Comparison of ENCODE assay signal across 3 fruit fly cellular contexts in genomic region chr3L:2545077-2545453, dm6.
TF ChIP-seq lines count a peak whose summit lies in the region.

No protein-coding gene starts in this region.

- TF ChIP-seq CTCF in whole organism, embryonic (GFP tag; optimal IDR thresholded peaks at IDR 0.05; lab: Kevin White, UChicago), result no peak

TF ChIP-seq in whole organism, embryonic, 481 proteins besides CTCF, POLR2A, EP300 and RAD21:
- TF ChIP-seq Drgx (GFP tag; IDR thresholded peaks at IDR 0.05; lab: Robert Waterston, UW), result 0 out of 2 replicates have a peak, but pooled peaks have one; percentile 6
- no peak for TF ChIP-seq cato (GFP tag; optimal IDR thresholded peaks at IDR 0.05; lab: Kevin White, UChicago; ENCODE audit: borderline replicate concordance)

TF ChIP-seq in whole organism, prepupa, 60 proteins besides CTCF, POLR2A, EP300 and RAD21:
- TF ChIP-seq pdm3 (GFP tag; optimal IDR thresholded peaks at IDR 0.05; lab: Kevin White, UChicago), result no peak
- no peak for TF ChIP-seq Lpt (GFP tag; optimal IDR thresholded peaks at IDR 0.05; lab: Kevin White, UChicago)
- TF ChIP-seq eg (GFP tag; IDR thresholded peaks at IDR 0.05; lab: Robert Waterston, UW), result 0 out of 3 replicates have a peak, but pooled peaks have one; percentile 14
- TF ChIP-seq ss (GFP tag; optimal IDR thresholded peaks at IDR 0.05; lab: Kevin White, UChicago), result no peak
- TF ChIP-seq CG3919 (GFP tag; optimal IDR thresholded peaks at IDR 0.05; lab: Kevin White, UChicago), result peak; percentile 7
- no peak for TF ChIP-seq Ets96B (tag; optimal IDR thresholded peaks at IDR 0.05; lab: Kevin White, UChicago)
- TF ChIP-seq Hr4 (GFP tag; optimal IDR thresholded peaks at IDR 0.05; lab: Kevin White, UChicago), result no peak
- peak; percentile 53; the same call in 2 of the 3 replicates for TF ChIP-seq CG6163 (GFP tag; IDR thresholded peaks at IDR 0.05; lab: Robert Waterston, UW)
- peak; percentile 17; the same call in 1 of the 3 replicates for TF ChIP-seq CG8119 (GFP tag; IDR thresholded peaks at IDR 0.05; lab: Robert Waterston, UW)
- peak; percentile 64 for TF ChIP-seq Eip78C (GFP tag; lab: Kevin White, UChicago)

TF ChIP-seq in whole organism, pupa, 21 proteins besides CTCF, POLR2A, EP300 and RAD21:
- TF ChIP-seq CG8301 (tag; optimal IDR thresholded peaks at IDR 0.05; lab: Kevin White, UChicago) (peak; percentile 35), CG9948 (tag; optimal IDR thresholded peaks at IDR 0.05; lab: Kevin White, UChicago) (peak; percentile 5), CG12605 (GFP tag; IDR thresholded peaks at IDR 0.05; lab: Robert Waterston, UW) (peak; percentile 9; the same call in 1 of the 2 replicates), CG34367 (tag; optimal IDR thresholded peaks at IDR 0.05; lab: Kevin White, UChicago) (no peak), CG14655 (GFP tag; optimal IDR thresholded peaks at IDR 0.05; lab: Kevin White, UChicago) (peak; percentile 55), Pif1A (GFP tag; optimal IDR thresholded peaks at IDR 0.05; lab: Kevin White, UChicago) (peak; percentile 10), D1 (tag; optimal IDR thresholded peaks at IDR 0.05; lab: Kevin White, UChicago) (no peak), CG17806 (tag; optimal IDR thresholded peaks at IDR 0.05; lab: Kevin White, UChicago) (no peak), CG13204 (GFP tag; optimal IDR thresholded peaks at IDR 0.05; lab: Kevin White, UChicago) (no peak), Ets98B (GFP tag; IDR thresholded peaks at IDR 0.05; lab: Robert Waterston, UW) (no peak)
